Worm (Caenorhabditis elegans) whole organism, L1 larva: ENCODE results near the gene C17H12.2.
A peak's percentile ranks its signal among the peaks of the same experiment; 100 is the strongest.

Experiments used
- aha-1 ChIP-seq: fragments of 150-350 bp; optimal IDR thresholded peaks from 2 replicates; lab custom pipeline; 2014; ENCODE audit warnings: missing biosample characterization, missing genetic modification characterization
- alr-1 ChIP-seq: fragments of 200-800 bp; sonication (Bioruptor generic); optimal IDR thresholded peaks from 2 replicates; lab custom pipeline; 2018; ENCODE audit warnings: borderline replicate concordance, mild to moderate bottlenecking, missing genetic modification characterization, missing compliant biosample characterization
- ama-1 ChIP-seq: fragments of 150-350 bp; optimal IDR thresholded peaks from 2 replicates; lab custom pipeline; 2014
- blmp-1 ChIP-seq: fragments of 150-350 bp; optimal IDR thresholded peaks from 2 replicates; lab custom pipeline; 2014; ENCODE audit warnings: missing biosample characterization, missing genetic modification characterization
- ceh-90 ChIP-seq: sonication (generic microtip); optimal IDR thresholded peaks from 2 replicates; lab custom pipeline; 2016; ENCODE audit warnings: missing genetic modification characterization, missing compliant biosample characterization
- ces-1 ChIP-seq: fragments of 150-350 bp; optimal IDR thresholded peaks from 2 replicates; lab custom pipeline; 2014; ENCODE audit warnings: missing biosample characterization, missing genetic modification reagents, missing genetic modification characterization
- dpl-1 ChIP-seq, 3 experiments: fragments of 150-350 bp in 2 of 3; sonication (generic microtip) in 1 of 3; optimal IDR thresholded peaks; 2 replicates each; lab custom pipeline; 2014 to 2017; ENCODE audit warnings: missing biosample characterization in 3 of 3, missing genetic modification characterization in 3 of 3, missing genetic modification reagents in 3 of 3
- efl-1 ChIP-seq, 4 experiments: fragments of 150-350 bp; optimal IDR thresholded peaks in 3 of 4; peaks in 1 of 4; 1 replicate in 1 of 4; 2 replicates in 3 of 4; lab custom pipeline; 2014; ENCODE audit warnings: missing biosample characterization in 2 of 4, missing genetic modification characterization in 2 of 4, missing genetic modification reagents in 2 of 4
- efl-3 ChIP-seq: fragments of 200-800 bp; sonication (Bioruptor generic); optimal IDR thresholded peaks from 2 replicates; lab custom pipeline; 2018; ENCODE audit warnings: mild to moderate bottlenecking, missing genetic modification characterization, missing compliant biosample characterization
- egl-27 ChIP-seq, 2 experiments: fragments of 150-350 bp in 1 of 2; sonication (generic microtip); optimal IDR thresholded peaks; 3 replicates each; lab custom pipeline; 2017 to 2018; ENCODE audit warnings: missing biosample characterization in 2 of 2, missing genetic modification characterization in 2 of 2, missing genetic modification reagents in 2 of 2
- elt-3 ChIP-seq, 6 experiments: fragments of 150-350 bp in 1 of 6; sonication (generic microtip); optimal IDR thresholded peaks; 2 replicates each; lab custom pipeline; 2017 to 2018; ENCODE audit warnings: missing biosample characterization in 6 of 6, missing genetic modification characterization in 6 of 6, inconsistent platforms in 1 of 6
- ets-5 ChIP-seq: fragments of 200-800 bp; sonication (Bioruptor generic); IDR thresholded peaks from 2 replicates; pipeline ENCODE4 v1.3.6; 2022; ENCODE audit warnings: missing genetic modification characterization, missing compliant biosample characterization
- grh-1 ChIP-seq: fragments of 200-800 bp; sonication (Bioruptor generic); IDR thresholded peaks from 2 replicates; pipeline ENCODE4 v1.3.6; 2022; ENCODE audit warnings: missing genetic modification reagents, missing genetic modification characterization, missing compliant biosample characterization
- irx-1 ChIP-seq: sonication (generic microtip); optimal IDR thresholded peaks from 2 replicates; lab custom pipeline; 2016; ENCODE audit warnings: missing genetic modification characterization, missing compliant biosample characterization
- lin-13 ChIP-seq: fragments of 150-350 bp; optimal IDR thresholded peaks from 2 replicates; lab custom pipeline; 2014; ENCODE audit warnings: missing biosample characterization, missing genetic modification reagents, missing genetic modification characterization
- lin-14 ChIP-seq: fragments of 200-800 bp; sonication (Bioruptor generic); optimal IDR thresholded peaks from 2 replicates; lab custom pipeline; 2018; ENCODE audit warnings: mild to moderate bottlenecking, missing genetic modification characterization, moderate library complexity, missing compliant biosample characterization
- lin-35 ChIP-seq, 2 experiments: fragments of 150-350 bp; optimal IDR thresholded peaks; 2 replicates each; lab custom pipeline; 2014; ENCODE audit warnings: missing biosample characterization in 2 of 2, missing genetic modification characterization in 2 of 2, missing genetic modification reagents in 2 of 2
- lir-3 ChIP-seq: sonication (generic microtip); optimal IDR thresholded peaks from 2 replicates; lab custom pipeline; 2016; ENCODE audit warnings: mild to moderate bottlenecking, missing genetic modification characterization, moderate library complexity, missing compliant biosample characterization; ENCODE audit not compliant: poor library complexity
- lsy-2 ChIP-seq, 2 experiments: fragments of 150-350 bp; optimal IDR thresholded peaks; 2 replicates each; lab custom pipeline; 2014; ENCODE audit warnings: missing biosample characterization in 2 of 2, missing genetic modification characterization in 2 of 2
- nhr-12 ChIP-seq: sonication (generic microtip); optimal IDR thresholded peaks from 2 replicates; lab custom pipeline; 2017; ENCODE audit warnings: missing biosample characterization, missing genetic modification characterization
- nhr-20 ChIP-seq: sonication (generic microtip); optimal IDR thresholded peaks from 2 replicates; lab custom pipeline; 2016; ENCODE audit warnings: mild to moderate bottlenecking, missing genetic modification characterization, missing compliant biosample characterization
- nhr-237 ChIP-seq: fragments of 150-350 bp; optimal IDR thresholded peaks from 2 replicates; lab custom pipeline; 2014; ENCODE audit warnings: missing biosample characterization, missing genetic modification characterization
- nhr-71 ChIP-seq: sonication (generic microtip); optimal IDR thresholded peaks from 2 replicates; lab custom pipeline; 2016; ENCODE audit warnings: mild to moderate bottlenecking, missing genetic modification characterization, moderate library complexity, missing compliant biosample characterization
- nhr-77 ChIP-seq: fragments of 150-350 bp; optimal IDR thresholded peaks from 2 replicates; lab custom pipeline; 2014; ENCODE audit warnings: missing biosample characterization, missing genetic modification characterization
- nhr-84 ChIP-seq: sonication (generic microtip); optimal IDR thresholded peaks from 2 replicates; lab custom pipeline; 2017; ENCODE audit warnings: missing biosample characterization, missing genetic modification characterization
- nhr-90 ChIP-seq: sonication (generic microtip); optimal IDR thresholded peaks from 2 replicates; lab custom pipeline; 2016; ENCODE audit warnings: mild to moderate bottlenecking, missing genetic modification characterization, missing compliant biosample characterization; ENCODE audit not compliant: poor library complexity
- pax-3 ChIP-seq: fragments of 200-800 bp; sonication (Bioruptor generic); optimal IDR thresholded peaks from 2 replicates; lab custom pipeline; 2018; ENCODE audit warnings: mild to moderate bottlenecking, missing genetic modification characterization, moderate library complexity, missing compliant biosample characterization
- rnt-1 ChIP-seq: sonication (generic microtip); optimal IDR thresholded peaks from 2 replicates; lab custom pipeline; 2016; ENCODE audit warnings: mild to moderate bottlenecking, missing genetic modification characterization, moderate library complexity, missing compliant biosample characterization
- snu-23 ChIP-seq: sonication (generic microtip); optimal IDR thresholded peaks from 2 replicates; lab custom pipeline; 2016; ENCODE audit warnings: missing genetic modification characterization, missing compliant biosample characterization
- sptf-1 ChIP-seq: fragments of 150-350 bp; optimal IDR thresholded peaks from 2 replicates; lab custom pipeline; 2014; ENCODE audit warnings: missing biosample characterization, missing genetic modification characterization
- swsn-7 ChIP-seq: sonication (generic microtip); optimal IDR thresholded peaks from 2 replicates; lab custom pipeline; 2016; ENCODE audit warnings: missing genetic modification characterization, missing compliant biosample characterization
- tbx-2 ChIP-seq: sonication (generic microtip); optimal IDR thresholded peaks from 2 replicates; lab custom pipeline; 2016; ENCODE audit warnings: missing genetic modification characterization, missing compliant biosample characterization
- unc-62 ChIP-seq: fragments of 150-350 bp; optimal IDR thresholded peaks from 2 replicates; lab custom pipeline; 2014; ENCODE audit warnings: missing biosample characterization, missing genetic modification reagents, missing genetic modification characterization
- unc-86 ChIP-seq: sonication (generic microtip); optimal IDR thresholded peaks from 2 replicates; lab custom pipeline; 2016; ENCODE audit warnings: missing genetic modification characterization, missing compliant biosample characterization
- vab-15 ChIP-seq: sonication (generic microtip); optimal IDR thresholded peaks from 2 replicates; lab custom pipeline; 2017; ENCODE audit warnings: missing genotype, mild to moderate bottlenecking, missing genetic modification characterization, missing compliant biosample characterization
- xbp-1 ChIP-seq: sonication (generic microtip); optimal IDR thresholded peaks from 2 replicates; lab custom pipeline; 2016; ENCODE audit warnings: missing genetic modification characterization, missing compliant biosample characterization
- zag-1 ChIP-seq: fragments of 150-350 bp; optimal IDR thresholded peaks from 2 replicates; lab custom pipeline; 2014; ENCODE audit warnings: missing biosample characterization, missing genetic modification characterization
- ztf-11 ChIP-seq, 2 experiments: sonication (generic microtip); optimal IDR thresholded peaks; 2 replicates each; lab custom pipeline; 2016 to 2017; ENCODE audit warnings: missing genetic modification characterization in 2 of 2, missing biosample characterization in 1 of 2, missing compliant biosample characterization in 1 of 2
- ztf-4 ChIP-seq: fragments of 150-350 bp; optimal IDR thresholded peaks from 2 replicates; lab custom pipeline; 2014; ENCODE audit warnings: missing biosample characterization, missing genetic modification characterization

Gene C17H12.2

DNA sequence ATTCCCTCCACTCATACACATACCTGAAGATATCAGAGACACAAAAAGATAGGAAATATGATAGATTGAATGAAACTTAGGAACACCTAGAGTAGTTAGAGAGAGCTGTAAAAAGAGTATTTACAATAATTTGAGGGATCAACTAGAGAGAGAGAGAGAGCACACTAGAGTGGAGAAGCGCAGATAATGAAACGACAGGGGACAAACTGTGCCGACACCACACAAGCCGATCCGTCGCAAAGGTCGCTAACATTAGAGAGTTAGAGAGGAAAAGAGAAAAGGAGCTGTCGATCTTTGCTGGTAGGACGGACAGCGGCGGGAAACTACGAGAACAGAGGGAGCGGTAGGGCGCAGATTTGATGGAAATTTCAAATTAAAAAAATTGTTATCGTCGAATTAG lies 5.1 kb downstream of the C17H12.2 start, which contains the start of gene dyci-1:
TSS of gene dyci-1 (minus strand) at position 122 of the 400 bp plus-strand sequence.
- TF ChIP-seq pax-3 (no peak), lin-35 (GFP tag; optimal IDR thresholded peaks at IDR 0.05; lab: Kevin White, UChicago) (peak; percentile 9 to 31), ztf-4 (tag; lab: Kevin White, UChicago) (no peak), nhr-84 (tag; lab: Kevin White, UChicago) (no peak), lin-14 (GFP tag; lab: Kevin White, UChicago) (peak; percentile 72), ztf-11 (tag; optimal IDR thresholded peaks at IDR 0.05; lab: Kevin White, UChicago) (no peak), aha-1 (tag; lab: Kevin White, UChicago) (no peak), lin-13 (GFP tag; lab: Kevin White, UChicago) (peak; percentile 0), rnt-1 (peak; percentile 45), blmp-1 (tag; lab: Kevin White, UChicago) (peak; percentile 3), nhr-71 (peak; percentile 17), snu-23 (GFP tag; lab: Kevin White, UChicago) (peak; percentile 52), grh-1 (GFP tag; lab: Robert Waterston, UW) (no peak), unc-86 (tag; lab: Kevin White, UChicago) (no peak), alr-1 (tag; lab: Kevin White, UChicago) (no peak), nhr-12 (tag; lab: Kevin White, UChicago) (no peak), ces-1 (no peak), tbx-2 (tag; lab: Kevin White, UChicago) (peak; percentile 5), nhr-20 (peak; percentile 46), ama-1 (lab: Kevin White, UChicago) (no peak), elt-3 (tag; optimal IDR thresholded peaks at IDR 0.05; lab: Kevin White, UChicago) (peak in 1 of 6 experiments; percentile 27), irx-1 (no peak), nhr-77 (tag; lab: Kevin White, UChicago) (peak; percentile 74), unc-62 (GFP tag; lab: Kevin White, UChicago) (no peak), ceh-90 (tag; lab: Kevin White, UChicago) (no peak), xbp-1 (tag; lab: Kevin White, UChicago) (no peak), zag-1 (tag; lab: Kevin White, UChicago) (no peak), nhr-90 (no peak), efl-3 (GFP tag; lab: Kevin White, UChicago) (no peak), swsn-7 (peak; percentile 14), ets-5 (GFP tag; lab: Robert Waterston, UW) (no peak), dpl-1 (GFP tag; optimal IDR thresholded peaks at IDR 0.05; lab: Kevin White, UChicago) (peak in 2 of 3 experiments; percentile 19 to 23), nhr-237 (tag; lab: Kevin White, UChicago) (peak; percentile 29), sptf-1 (tag; lab: Kevin White, UChicago) (no peak), egl-27 (tag; optimal IDR thresholded peaks at IDR 0.05; lab: Kevin White, UChicago) (peak in 1 of 2 experiments; percentile 15), efl-1 (optimal IDR thresholded peaks at IDR 0.05; lab: Kevin White, UChicago) (peak; percentile 14 to 34), efl-1 (GFP tag; optimal IDR thresholded peaks at IDR 0.05 in 1 of 2; lab: Kevin White, UChicago) (peak in 1 of 2 experiments; percentile 41), lsy-2 (tag; optimal IDR thresholded peaks at IDR 0.05; lab: Kevin White, UChicago) (peak in 1 of 2 experiments; percentile 49)

DNA sequence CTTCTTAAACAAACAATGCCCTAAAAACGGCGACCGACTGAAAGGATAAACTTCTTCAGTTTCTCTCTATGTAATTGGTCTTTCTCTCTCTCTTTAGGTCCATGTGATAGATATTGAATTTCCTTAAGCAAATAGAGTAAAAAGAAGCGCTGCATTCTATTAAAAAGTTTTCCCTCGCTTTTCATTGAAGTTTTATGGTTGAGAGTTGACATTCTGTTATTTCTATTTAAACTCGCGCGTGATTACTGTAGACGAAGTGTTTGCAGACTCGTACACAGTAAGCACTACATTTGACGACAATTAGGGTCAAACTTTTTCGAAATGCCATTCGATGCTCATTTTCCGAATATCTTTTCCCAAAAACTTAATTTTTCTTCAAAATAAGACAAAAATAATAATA lies 13.1 kb downstream of the C17H12.2 start:
- TF ChIP-seq vab-15 (tag; lab: Kevin White, UChicago) (no peak), lin-14 (GFP tag; lab: Kevin White, UChicago) (peak; percentile 1), efl-1 (optimal IDR thresholded peaks at IDR 0.05; lab: Kevin White, UChicago) (peak in 1 of 2 experiments; percentile 5), efl-1 (GFP tag; optimal IDR thresholded peaks at IDR 0.05 in 1 of 2; lab: Kevin White, UChicago) (peak in 1 of 2 experiments; percentile 83), lir-3 (tag; lab: Kevin White, UChicago) (no peak), dpl-1 (GFP tag; optimal IDR thresholded peaks at IDR 0.05; lab: Kevin White, UChicago) (no peak)
